Fruit fly (Drosophila melanogaster): ENCODE measurements around the gene Dhc1.
A peak's percentile ranks its signal among the peaks of the same experiment; 100 is the strongest.

Gene Dhc1

dm6 chr3R:9630633-9631095, 43.8 kb downstream of the Dhc1 start, which contains the start of gene Calr (continued):
- TF ChIP-seq NC2β (GFP tag; optimal IDR thresholded peaks at IDR 0.05) (peak; percentile 52), CG1024 (GFP tag; IDR thresholded peaks at IDR 0.05) (no peak), trem (tag; optimal IDR thresholded peaks at IDR 0.05) (peak; percentile 79), aop (GFP tag; IDR thresholded peaks at IDR 0.05) (no peak), CG18476 (GFP tag; optimal IDR thresholded peaks at IDR 0.05) (no peak), zfh2 (GFP tag; optimal IDR thresholded peaks at IDR 0.05) (no peak), lola (GFP tag; optimal IDR thresholded peaks at IDR 0.05) (no peak), CG10321 (GFP tag; IDR thresholded peaks at IDR 0.05) (no peak), CG2202 (tag; optimal IDR thresholded peaks at IDR 0.05) (peak; percentile 42), CG11695 (GFP tag; IDR thresholded peaks at IDR 0.05) (no peak), CG16813 (GFP tag; IDR thresholded peaks at IDR 0.05; ENCODE audit: partially characterized antibody) (no peak), Atf6 (GFP tag; IDR thresholded peaks at IDR 0.05) (no peak), Lpt (GFP tag; optimal IDR thresholded peaks at IDR 0.05) (no peak), odd (GFP tag; optimal IDR thresholded peaks at IDR 0.05) (peak; percentile 64), slou (GFP tag; optimal IDR thresholded peaks at IDR 0.05) (no peak), CG15601 (tag; optimal IDR thresholded peaks at IDR 0.05) (peak; percentile 56), C15 (GFP tag; IDR thresholded peaks at IDR 0.05) (no peak), pros (GFP tag; optimal IDR thresholded peaks at IDR 0.05) (peak; percentile 53), H15 (GFP tag; IDR thresholded peaks at IDR 0.05) (no peak), her (GFP tag; optimal IDR thresholded peaks at IDR 0.05) (peak; percentile 55), nerfin-1 (tag; optimal IDR thresholded peaks at IDR 0.05) (peak; percentile 59), CG17359 (tag; optimal IDR thresholded peaks at IDR 0.05) (no peak), gem (tag; optimal IDR thresholded peaks at IDR 0.05) (no peak), knrl (GFP tag; IDR thresholded peaks at IDR 0.05; ENCODE audit: partially characterized antibody) (no peak), dan (GFP tag; IDR thresholded peaks at IDR 0.05) (no peak), CG12236 (GFP tag; optimal IDR thresholded peaks at IDR 0.05) (no peak), gsb (GFP tag; IDR thresholded peaks at IDR 0.05) (no peak), D19B (GFP tag; optimal IDR thresholded peaks at IDR 0.05) (no peak), CG18619 (GFP tag; optimal IDR thresholded peaks at IDR 0.05) (peak; percentile 32), esg (GFP tag; conservative IDR thresholded peaks at IDR 0.05) (no peak), Ptx1 (GFP tag; IDR thresholded peaks at IDR 0.05) (no peak), CG13775 (GFP tag; optimal IDR thresholded peaks at IDR 0.05) (peak; percentile 23), CG8924 (tag; optimal IDR thresholded peaks at IDR 0.05) (peak; percentile 78), CG4424 (GFP tag; optimal IDR thresholded peaks at IDR 0.05) (peak; percentile 4), unpg (GFP tag; optimal IDR thresholded peaks at IDR 0.05) (peak; percentile 30), jumu (GFP tag; optimal IDR thresholded peaks at IDR 0.05) (no peak), sd (tag; optimal IDR thresholded peaks at IDR 0.05) (peak; percentile 64), CG6854 (GFP tag; optimal IDR thresholded peaks at IDR 0.05) (peak; percentile 43), Sin3A (optimal IDR thresholded peaks at IDR 0.05) (peak; percentile 11), dpn (GFP tag; optimal IDR thresholded peaks at IDR 0.05) (peak; percentile 23 to 25), CG11085 (GFP tag; IDR thresholded peaks at IDR 0.05) (no peak), Fer3 (tag; optimal IDR thresholded peaks at IDR 0.05) (peak; percentile 12), vnd (GFP tag; IDR thresholded peaks at IDR 0.05; ENCODE audit: partially characterized antibody) (no peak), Nf-YC (tag; optimal IDR thresholded peaks at IDR 0.05) (peak; percentile 100), Scr (GFP tag; IDR thresholded peaks at IDR 0.05; ENCODE audit: partially characterized antibody) (no peak), CrebB (tag; optimal IDR thresholded peaks at IDR 0.05) (peak; percentile 41), CG33557 (GFP tag; optimal IDR thresholded peaks at IDR 0.05) (peak; percentile 22), Hmx (GFP tag; optimal IDR thresholded peaks at IDR 0.05) (no peak), CG30020 (tag; optimal IDR thresholded peaks at IDR 0.05) (peak; percentile 61), CG14050 (GFP tag; IDR thresholded peaks at IDR 0.05) (no peak), CG14710 (tag; optimal IDR thresholded peaks at IDR 0.05) (peak; percentile 72), CG7372 (GFP tag; IDR thresholded peaks at IDR 0.05) (no peak)
